Worm (Caenorhabditis elegans): Measurements from ENCODE around the gene nep-8.

The nep-8 gene

DNA sequence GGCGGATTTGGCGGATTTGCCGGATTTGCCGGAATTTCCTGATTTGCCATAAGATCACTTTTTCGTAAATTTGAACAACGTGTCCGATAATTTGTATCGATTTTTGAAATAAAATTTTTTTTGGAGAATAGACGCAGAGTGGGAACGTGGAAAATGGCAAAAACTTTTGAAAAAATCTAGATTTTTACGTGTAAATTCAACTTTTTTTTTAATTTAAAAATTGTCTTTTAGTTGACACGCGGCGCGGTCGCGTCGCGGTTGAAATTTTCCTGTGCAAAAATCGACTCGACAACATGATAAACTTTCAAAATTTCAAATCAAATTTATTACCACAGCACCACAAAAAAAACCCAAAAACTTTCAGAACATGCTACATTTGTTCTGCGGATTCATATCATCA, 8.2 kb upstream of the nep-8 start, which contains the start of gene nep-20:
TSS of gene nep-20 (minus strand) at position 101 of the 400 bp plus-strand sequence.
- TF ChIP-seq dao-5 (tag; optimal IDR thresholded peaks at IDR 0.05) (no peak), W03F9.2 (tag; optimal IDR thresholded peaks at IDR 0.05) (no peak), him-1 (tag; optimal IDR thresholded peaks at IDR 0.05) (no peak)

ce11 chrII:3399212-3399611, 4.4 kb upstream of the nep-8 start, which contains the start of gene nep-9:
nep-9 (minus strand) TSS chrII:3399312.
- no peak for TF ChIP-seq W03F9.2 (tag; optimal IDR thresholded peaks at IDR 0.05)
- no peak for TF ChIP-seq him-1 (tag; optimal IDR thresholded peaks at IDR 0.05)

DNA sequence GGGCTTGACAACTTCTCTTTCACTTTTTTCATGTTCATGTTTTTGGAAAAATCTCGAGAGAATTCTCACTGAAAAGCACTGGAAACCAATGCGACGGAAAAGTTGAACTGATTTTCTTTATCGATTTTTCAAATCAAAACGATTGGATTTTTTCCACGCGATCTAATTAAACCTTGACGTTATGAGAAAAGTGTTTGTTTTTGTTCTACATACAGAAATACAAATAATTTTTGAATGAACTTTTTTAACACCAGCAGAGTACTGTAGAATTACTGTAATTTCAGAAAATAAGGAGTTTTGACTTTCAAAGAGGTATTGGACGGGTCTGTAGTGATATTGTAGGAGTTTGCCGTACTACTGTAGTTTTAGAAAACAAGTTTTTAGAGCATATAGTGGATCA, 781 bp upstream of the nep-8 start, which contains the start of gene nep-10:
TSS of gene nep-10 (minus strand) at position 101 of the 400 bp plus-strand sequence.
- TF ChIP-seq him-1 (tag; optimal IDR thresholded peaks at IDR 0.05) (no peak), W03F9.2 (tag; optimal IDR thresholded peaks at IDR 0.05) (no peak), dao-5 (tag; optimal IDR thresholded peaks at IDR 0.05) (no peak)

DNA sequence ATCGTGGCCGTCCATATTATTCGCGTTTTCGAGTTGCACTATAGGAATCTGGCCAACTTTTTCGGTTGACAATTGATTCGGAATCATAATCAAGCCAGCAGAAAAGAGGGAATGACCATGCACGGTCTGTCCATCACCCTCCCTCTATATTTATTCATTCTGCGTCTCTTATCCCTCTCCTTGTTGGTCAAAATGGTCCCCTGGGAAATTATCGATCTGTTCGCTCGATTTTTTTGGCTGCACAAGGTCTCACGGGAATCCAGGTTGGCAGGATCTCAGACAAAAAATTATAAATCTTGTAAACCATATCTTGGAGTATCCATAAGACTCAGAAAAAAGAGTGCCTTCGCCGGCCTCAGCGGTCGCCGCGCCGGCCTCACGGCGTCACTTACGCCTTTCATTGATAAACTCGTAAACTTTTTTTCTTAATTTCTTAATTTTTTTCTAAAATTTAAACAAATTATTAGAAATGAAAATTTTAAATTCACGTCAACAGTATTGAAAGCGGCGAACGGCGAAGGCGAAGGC, 10.8 kb downstream of the nep-8 start, which contains the start of the genes F18A12.7 and F18A12.2:
TSS of gene F18A12.7 (minus strand) at position 101 of the 528 bp plus-strand sequence.
TSS of gene F18A12.2 (plus strand) at position 478 of the 528 bp plus-strand sequence.
- TF ChIP-seq dao-5 (tag; optimal IDR thresholded peaks at IDR 0.05) (no peak), W03F9.2 (tag; optimal IDR thresholded peaks at IDR 0.05) (no peak), him-1 (tag; optimal IDR thresholded peaks at IDR 0.05) (no peak)

DNA sequence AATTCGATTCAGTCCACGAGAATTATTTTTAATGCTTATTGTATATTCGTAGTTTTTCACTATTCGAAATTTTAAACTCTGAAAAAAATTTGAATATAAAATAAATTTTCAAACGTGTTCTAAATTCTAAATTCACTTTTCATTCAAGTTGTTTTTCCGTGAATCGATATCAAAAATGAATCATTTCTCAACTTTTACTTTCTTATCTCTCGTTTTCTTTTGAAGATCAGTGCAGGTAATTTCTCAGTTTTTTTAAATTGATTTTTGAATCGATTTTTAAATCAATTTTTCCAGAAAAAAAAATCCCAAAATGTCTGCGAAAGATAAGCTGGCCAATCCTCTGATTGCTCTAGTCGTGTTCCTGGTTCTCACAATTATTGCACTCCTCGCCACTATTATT, 12.9 kb downstream of the nep-8 start, which contains the start of gene nep-6:
TSS of gene nep-6 (plus strand) at position 301 of the 400 bp plus-strand sequence.
- TF ChIP-seq dao-5 (tag; optimal IDR thresholded peaks at IDR 0.05) (no peak), W03F9.2 (tag; optimal IDR thresholded peaks at IDR 0.05) (no peak), him-1 (tag; optimal IDR thresholded peaks at IDR 0.05) (no peak)

- no peak for TF ChIP-seq W03F9.2 (tag; optimal IDR thresholded peaks at IDR 0.05)
- no peak for TF ChIP-seq him-1 (tag; optimal IDR thresholded peaks at IDR 0.05)
- TF ChIP-seq dao-5 (tag; optimal IDR thresholded peaks at IDR 0.05): no peak
These were observed 19.3 kb downstream of the nep-8 start for ce11 chrII:3422938-3423337.

- no peak for TF ChIP-seq W03F9.2 (tag; optimal IDR thresholded peaks at IDR 0.05)
- no peak for TF ChIP-seq him-1 (tag; optimal IDR thresholded peaks at IDR 0.05)
- no peak for TF ChIP-seq dao-5 (tag; optimal IDR thresholded peaks at IDR 0.05)
These were observed 21.8 kb downstream of the nep-8 start, which contains the start of gene nep-11 for ce11 chrII:3425433-3425832. nep-11 (minus strand) TSS chrII:3425533.

ce11 chrII:3428158-3428704, 24.6 kb downstream of the nep-8 start:
- TF ChIP-seq W03F9.2 (tag; optimal IDR thresholded peaks at IDR 0.05) (no peak), him-1 (tag; optimal IDR thresholded peaks at IDR 0.05) (peak; percentile 84), dao-5 (tag; optimal IDR thresholded peaks at IDR 0.05) (no peak)

DNA sequence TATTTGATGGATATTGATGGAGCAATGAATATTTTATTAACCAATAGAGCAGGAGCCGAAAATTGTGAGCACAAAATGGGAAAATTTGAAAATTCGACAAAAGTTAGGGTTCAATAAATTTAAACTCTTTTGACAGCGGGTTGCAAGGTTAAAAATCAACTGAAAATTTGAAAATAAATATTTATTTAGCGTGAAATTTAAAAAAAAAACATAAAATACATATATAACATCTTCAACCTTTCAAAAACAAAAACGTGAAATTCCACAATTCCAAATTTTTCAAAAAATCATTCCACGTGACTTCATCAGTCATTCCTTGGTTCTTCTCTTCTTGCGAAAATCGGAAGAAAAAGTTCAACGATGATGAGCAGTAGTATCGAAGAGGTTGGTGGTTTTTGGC, 25.8 kb downstream of the nep-8 start, which contains the start of gene C16C8.18:
TSS of gene C16C8.18 (plus strand) at position 301 of the 400 bp plus-strand sequence.
- TF ChIP-seq W03F9.2 (tag; optimal IDR thresholded peaks at IDR 0.05) (no peak), dao-5 (tag; optimal IDR thresholded peaks at IDR 0.05) (no peak), him-1 (tag; optimal IDR thresholded peaks at IDR 0.05) (no peak)

- TF ChIP-seq him-1 (tag; optimal IDR thresholded peaks at IDR 0.05) (no peak), W03F9.2 (tag; optimal IDR thresholded peaks at IDR 0.05) (no peak), dao-5 (tag; optimal IDR thresholded peaks at IDR 0.05) (no peak)
These were observed 31.4 kb downstream of the nep-8 start for ce11 chrII:3434893-3435503.

DNA sequence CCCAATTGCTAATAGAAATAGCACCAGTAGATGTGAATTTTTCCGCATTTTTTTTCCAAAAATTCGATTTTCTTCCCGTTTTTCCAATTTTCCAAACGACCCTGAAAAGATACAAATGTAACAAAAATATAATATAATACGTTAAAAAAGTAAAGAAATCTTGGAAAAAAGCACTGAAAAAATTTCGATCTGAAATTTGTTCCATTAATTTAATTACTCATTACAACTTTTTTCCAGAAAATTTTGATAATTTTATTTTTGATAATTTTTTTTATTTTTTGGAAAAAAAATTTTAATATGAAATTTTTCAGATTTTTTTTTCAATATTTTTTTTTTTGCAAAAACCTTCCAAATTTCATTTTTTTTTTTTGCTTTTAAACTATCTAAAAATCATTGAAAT, 32.8 kb downstream of the nep-8 start, which contains the start of gene skpo-2:
TSS of gene skpo-2 (minus strand) at position 101 of the 400 bp plus-strand sequence.
- TF ChIP-seq him-1 (tag; optimal IDR thresholded peaks at IDR 0.05): no peak
- TF ChIP-seq dao-5 (tag; optimal IDR thresholded peaks at IDR 0.05): no peak

- TF ChIP-seq dao-5 (tag; optimal IDR thresholded peaks at IDR 0.05) (no peak), him-1 (tag; optimal IDR thresholded peaks at IDR 0.05) (no peak), W03F9.2 (tag; optimal IDR thresholded peaks at IDR 0.05) (no peak)
These were observed 33.8 kb downstream of the nep-8 start for ce11 chrII:3437393-3437792.

DNA sequence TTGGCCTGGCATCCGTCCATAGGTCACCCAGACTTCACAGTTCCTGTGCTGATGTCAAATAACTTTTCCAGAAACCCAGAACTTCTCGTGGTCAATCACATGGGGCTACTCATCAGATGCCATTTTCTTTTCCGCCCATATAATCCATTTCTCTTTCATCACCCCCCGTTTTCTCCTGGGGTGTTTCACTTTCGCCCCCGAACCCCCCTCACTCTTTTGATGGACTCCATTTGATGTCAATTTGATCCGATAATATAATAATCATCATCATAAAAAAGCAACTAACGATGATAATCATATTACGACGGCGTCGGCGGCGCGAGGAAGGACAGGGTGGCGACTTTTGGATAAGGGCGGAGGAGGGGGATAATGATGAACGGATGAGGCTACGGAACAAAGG, 34.6 kb downstream of the nep-8 start:
- no peak for TF ChIP-seq W03F9.2 (tag; optimal IDR thresholded peaks at IDR 0.05)
- TF ChIP-seq dao-5 (tag; optimal IDR thresholded peaks at IDR 0.05): no peak
- no peak for TF ChIP-seq him-1 (tag; optimal IDR thresholded peaks at IDR 0.05)

ce11 chrII:3439244-3439698, 35.6 kb downstream of the nep-8 start:
- TF ChIP-seq him-1 (tag; optimal IDR thresholded peaks at IDR 0.05) (no peak), W03F9.2 (tag; optimal IDR thresholded peaks at IDR 0.05) (no peak), dao-5 (tag; optimal IDR thresholded peaks at IDR 0.05) (peak; percentile 73)

All from whole organism, L4/young adult.